Worm (Caenorhabditis elegans) whole organism, L2 larva: ENCODE data around the gene idpp-7.

Experiments
- R02D3.7 ChIP-seq: fragments of 150-350 bp; optimal IDR thresholded peaks from 2 replicates; lab custom pipeline; 2014; ENCODE audit warnings: missing biosample characterization, missing genetic modification characterization
- ceh-82 ChIP-seq: fragments of 150-350 bp; optimal IDR thresholded peaks from 2 replicates; lab custom pipeline; 2014; ENCODE audit warnings: missing biosample characterization, missing genetic modification characterization
- fos-1 ChIP-seq: fragments of 150-350 bp; optimal IDR thresholded peaks from 2 replicates; lab custom pipeline; 2014; ENCODE audit warnings: missing biosample characterization, missing genetic modification characterization
- lsy-2 ChIP-seq, 2 experiments: fragments of 150-350 bp in 1 of 2; sonication (generic microtip) in 1 of 2; optimal IDR thresholded peaks; 2 replicates each; lab custom pipeline; 2014 to 2017; ENCODE audit warnings: missing biosample characterization in 2 of 2, missing genetic modification characterization in 2 of 2
- nhr-6 ChIP-seq: fragments of 150-350 bp; optimal IDR thresholded peaks from 2 replicates; lab custom pipeline; 2014; ENCODE audit warnings: missing biosample characterization, missing genetic modification characterization
- nhr-77 ChIP-seq: fragments of 150-350 bp; optimal IDR thresholded peaks from 2 replicates; lab custom pipeline; 2014; ENCODE audit warnings: missing biosample characterization, missing genetic modification characterization
- unc-55 ChIP-seq: fragments of 150-350 bp; sonication (generic microtip); optimal IDR thresholded peaks from 3 replicates; lab custom pipeline; 2014; ENCODE audit warnings: missing biosample characterization, missing genetic modification reagents, missing genetic modification characterization
- ztf-11 ChIP-seq: sonication (generic microtip); optimal IDR thresholded peaks from 2 replicates; lab custom pipeline; 2017; ENCODE audit warnings: missing biosample characterization, missing genetic modification characterization

- no peak for TF ChIP-seq nhr-6 (tag; lab: Kevin White, UChicago)
- TF ChIP-seq lsy-2 (tag; optimal IDR thresholded peaks at IDR 0.05; lab: Kevin White, UChicago), result no peak
- no peak for TF ChIP-seq R02D3.7 (tag; lab: Kevin White, UChicago)
- TF ChIP-seq ceh-82 (tag; lab: Kevin White, UChicago), result no peak
- TF ChIP-seq nhr-77 (tag; lab: Kevin White, UChicago), result no peak
- TF ChIP-seq fos-1 (tag; lab: Kevin White, UChicago), result no peak
- no peak for TF ChIP-seq unc-55 (GFP tag; lab: Kevin White, UChicago)
- TF ChIP-seq ztf-11 (tag; lab: Kevin White, UChicago), result no peak
Observed at ce11 chrIV:12689292-12689691, 30.5 kb upstream of the idpp-7 start.
